Worm (Caenorhabditis elegans): Measurements from ENCODE around the gene oat-1.

Gene oat-1

DNA sequence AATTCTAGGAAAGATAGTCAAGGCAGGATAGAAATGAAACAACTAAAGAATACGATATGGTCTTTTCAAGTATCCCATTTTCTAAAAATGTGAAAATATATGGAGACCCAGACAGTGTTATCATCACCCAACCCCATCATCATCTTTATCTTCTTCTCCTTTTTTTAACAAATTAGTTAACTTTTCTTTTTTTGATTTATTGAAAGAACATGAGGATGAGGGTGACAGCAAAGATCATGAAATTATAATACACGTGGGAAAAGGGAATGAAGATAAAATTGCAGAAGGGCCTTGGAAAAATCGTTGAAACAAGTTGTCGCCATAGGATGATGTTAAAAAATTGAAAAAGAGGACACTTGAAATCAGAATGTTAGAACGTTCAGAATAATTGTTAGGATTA lies 8.2 kb downstream of the oat-1 start:
- no peak for TF ChIP-seq elt-2 (tag; optimal IDR thresholded peaks at IDR 0.05)
- no peak for TF ChIP-seq mdl-1 (tag; optimal IDR thresholded peaks at IDR 0.05)
- TF ChIP-seq elt-1 (tag; optimal IDR thresholded peaks at IDR 0.05): no peak
- no peak for TF ChIP-seq daf-12 (tag; optimal IDR thresholded peaks at IDR 0.05)
- no peak for TF ChIP-seq nhr-28 (tag; optimal IDR thresholded peaks at IDR 0.05)
- no peak for TF ChIP-seq lsy-12 (tag; optimal IDR thresholded peaks at IDR 0.05)
- no peak for TF ChIP-seq fos-1 (tag; optimal IDR thresholded peaks at IDR 0.05)
- TF ChIP-seq nhr-43 (tag; optimal IDR thresholded peaks at IDR 0.05; ENCODE audit: poor library complexity, severe bottlenecking): no peak

DNA sequence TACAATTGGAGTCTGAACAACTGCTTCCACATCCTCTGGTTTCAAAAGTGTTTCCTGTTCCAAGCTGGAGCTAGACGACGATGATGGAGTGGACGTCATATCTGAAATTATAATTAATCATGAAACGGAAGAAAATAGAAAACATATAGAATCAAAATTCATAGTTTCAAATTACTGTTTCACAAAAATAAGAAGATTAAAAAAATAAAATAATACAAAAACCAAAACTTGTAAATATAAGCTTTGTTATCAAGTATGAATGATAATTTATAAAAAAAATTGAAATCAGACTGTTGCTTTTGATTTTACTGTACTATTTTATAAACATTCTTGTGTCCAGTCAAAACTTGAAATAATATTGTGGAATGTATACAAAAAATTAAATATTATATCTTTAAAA lies 8.7 kb downstream of the oat-1 start, which contains the start of gene str-176:
TSS of gene str-176 (minus strand) at position 101 of the 400 bp plus-strand sequence.
- no peak for TF ChIP-seq nhr-25 (tag; optimal IDR thresholded peaks at IDR 0.05)
- TF ChIP-seq lsy-12 (tag; optimal IDR thresholded peaks at IDR 0.05): no peak
- TF ChIP-seq nhr-77 (tag; optimal IDR thresholded peaks at IDR 0.05): no peak
- no peak for TF ChIP-seq ztf-11 (tag; optimal IDR thresholded peaks at IDR 0.05)
- no peak for TF ChIP-seq mml-1 (tag; optimal IDR thresholded peaks at IDR 0.05)
- no peak for TF ChIP-seq R02D3.7 (tag; optimal IDR thresholded peaks at IDR 0.05)
- no peak for TF ChIP-seq jun-1 (tag; optimal IDR thresholded peaks at IDR 0.05)
- TF ChIP-seq fkh-2 (tag; optimal IDR thresholded peaks at IDR 0.05): no peak
- TF ChIP-seq pha-4 (tag; optimal IDR thresholded peaks at IDR 0.05): no peak
- TF ChIP-seq nhr-76 (tag; optimal IDR thresholded peaks at IDR 0.05): no peak
- no peak for TF ChIP-seq ceh-9 (tag; optimal IDR thresholded peaks at IDR 0.05)
- TF ChIP-seq nhr-23 (tag; optimal IDR thresholded peaks at IDR 0.05): no peak
- no peak for TF ChIP-seq skn-1 (tag; optimal IDR thresholded peaks at IDR 0.05)

DNA sequence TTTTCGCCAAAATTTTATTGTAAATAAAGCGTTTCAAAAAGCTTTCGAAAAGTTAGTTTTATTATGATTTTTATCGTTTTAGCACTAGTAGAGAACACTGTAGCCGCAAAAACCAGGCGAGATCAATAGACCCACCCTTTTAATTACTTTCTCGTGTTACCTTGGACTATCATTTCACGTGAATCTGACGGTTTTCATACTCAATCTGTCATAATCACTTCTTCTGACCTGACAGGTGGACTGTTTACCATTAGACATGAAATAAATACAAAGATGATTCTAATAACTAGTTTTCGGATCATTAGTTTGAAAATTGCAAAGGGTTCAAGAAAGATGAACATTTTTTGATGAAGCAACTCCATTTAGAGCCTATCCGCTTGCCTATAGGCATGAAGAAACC lies 9.3 kb downstream of the oat-1 start:
- TF ChIP-seq mdl-1 (tag; optimal IDR thresholded peaks at IDR 0.05): peak; percentile 37
- TF ChIP-seq ztf-11 (tag; optimal IDR thresholded peaks at IDR 0.05): no peak
- TF ChIP-seq sea-2 (GFP tag; optimal IDR thresholded peaks at IDR 0.05): no peak
- TF ChIP-seq ceh-82 (tag; optimal IDR thresholded peaks at IDR 0.05): no peak
- TF ChIP-seq egl-27 (tag; optimal IDR thresholded peaks at IDR 0.05): peak; percentile 41
- no peak for TF ChIP-seq unc-39 (tag; optimal IDR thresholded peaks at IDR 0.05)
- peak; percentile 80 for TF ChIP-seq unc-62 (GFP tag; optimal IDR thresholded peaks at IDR 0.05)
- TF ChIP-seq nhr-23 (tag; optimal IDR thresholded peaks at IDR 0.05): peak; percentile 70
- no peak for TF ChIP-seq nhr-12 (tag; optimal IDR thresholded peaks at IDR 0.05)
- TF ChIP-seq skn-1 (tag; optimal IDR thresholded peaks at IDR 0.05): no peak
- no peak for TF ChIP-seq egl-5 (tag; optimal IDR thresholded peaks at IDR 0.05)
- no peak for TF ChIP-seq nhr-77 (tag; optimal IDR thresholded peaks at IDR 0.05)
- no peak for TF ChIP-seq aly-2 (tag; optimal IDR thresholded peaks at IDR 0.05)
- TF ChIP-seq lsy-12 (tag; optimal IDR thresholded peaks at IDR 0.05): no peak
- no peak for TF ChIP-seq lin-39 (tag; optimal IDR thresholded peaks at IDR 0.05)
- no peak for TF ChIP-seq ceh-16 (tag; optimal IDR thresholded peaks at IDR 0.05)
- no peak for TF ChIP-seq daf-12 (tag; optimal IDR thresholded peaks at IDR 0.05)
- no peak for TF ChIP-seq nhr-67 (tag; optimal IDR thresholded peaks at IDR 0.05)
- TF ChIP-seq snpc-4 (tag; optimal IDR thresholded peaks at IDR 0.05): no peak
- no peak for TF ChIP-seq fkh-2 (tag; optimal IDR thresholded peaks at IDR 0.05)
- peak; percentile 11 for TF ChIP-seq nhr-43 (tag; optimal IDR thresholded peaks at IDR 0.05; ENCODE audit: poor library complexity, severe bottlenecking)
- TF ChIP-seq nhr-76 (tag; optimal IDR thresholded peaks at IDR 0.05): no peak
- TF ChIP-seq nhr-11 (tag; optimal IDR thresholded peaks at IDR 0.05): no peak
- TF ChIP-seq ama-1 (optimal IDR thresholded peaks at IDR 0.05): no peak
- no peak for TF ChIP-seq elt-2 (tag; optimal IDR thresholded peaks at IDR 0.05)
- TF ChIP-seq nhr-25 (tag; optimal IDR thresholded peaks at IDR 0.05): peak; percentile 64

DNA sequence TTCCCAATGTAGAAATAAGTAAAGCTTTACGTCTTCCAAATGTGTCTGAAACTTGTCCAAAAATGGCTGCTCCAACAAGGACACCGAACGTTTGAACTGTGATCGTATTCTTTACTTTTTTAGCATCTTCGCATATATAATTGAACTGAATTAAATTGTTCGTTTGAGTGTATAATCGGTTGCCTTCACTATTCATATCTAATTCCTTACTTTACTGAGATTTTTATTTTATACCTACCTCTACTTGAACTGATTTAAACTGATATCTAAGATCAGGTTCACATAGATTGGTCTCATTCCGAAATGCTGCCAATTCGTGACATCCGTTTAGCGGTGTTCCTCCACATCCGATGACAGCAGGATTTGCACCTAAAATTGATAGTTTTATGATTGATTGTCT lies 10.0 kb downstream of the oat-1 start:
- TF ChIP-seq nhr-237 (tag; optimal IDR thresholded peaks at IDR 0.05): no peak
- no peak for TF ChIP-seq lsy-12 (tag; optimal IDR thresholded peaks at IDR 0.05)
- no peak for TF ChIP-seq skn-1 (tag; optimal IDR thresholded peaks at IDR 0.05)
- TF ChIP-seq eor-1 (tag; optimal IDR thresholded peaks at IDR 0.05): no peak

DNA sequence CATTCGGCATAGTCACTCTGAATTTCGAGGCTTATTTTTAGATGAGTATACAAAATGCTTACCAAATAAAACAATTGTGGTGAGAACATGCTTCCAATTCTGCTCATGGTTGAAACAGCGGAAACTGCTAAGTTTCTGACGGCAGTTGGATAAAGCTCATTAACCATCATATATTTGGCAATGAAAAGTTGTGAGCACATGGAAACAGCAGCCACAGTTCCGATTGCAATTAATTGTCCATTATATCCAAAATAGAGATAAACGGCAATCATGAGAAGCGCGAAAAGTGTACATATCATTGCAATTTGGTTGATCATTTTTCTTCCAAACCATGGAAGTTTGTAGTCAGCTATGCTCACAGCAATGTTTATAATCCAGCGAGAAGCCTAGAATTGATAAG lies 11.2 kb downstream of the oat-1 start:
- no peak for TF ChIP-seq ceh-9 (tag; optimal IDR thresholded peaks at IDR 0.05)
- no peak for TF ChIP-seq nhr-11 (tag; optimal IDR thresholded peaks at IDR 0.05)
- no peak for TF ChIP-seq pqm-1 (tag; optimal IDR thresholded peaks at IDR 0.05)
- no peak for TF ChIP-seq nhr-23 (tag; optimal IDR thresholded peaks at IDR 0.05)
- no peak for TF ChIP-seq ceh-16 (tag; optimal IDR thresholded peaks at IDR 0.05)
- no peak for TF ChIP-seq fkh-2 (tag; optimal IDR thresholded peaks at IDR 0.05)
- TF ChIP-seq tbx-2 (tag; optimal IDR thresholded peaks at IDR 0.05): no peak
- no peak for TF ChIP-seq elt-2 (tag; optimal IDR thresholded peaks at IDR 0.05)
- no peak for TF ChIP-seq pha-4 (tag; optimal IDR thresholded peaks at IDR 0.05)
- TF ChIP-seq zag-1 (tag; optimal IDR thresholded peaks at IDR 0.05): no peak
- TF ChIP-seq ztf-11 (tag; optimal IDR thresholded peaks at IDR 0.05): no peak
- no peak for TF ChIP-seq fos-1 (tag; optimal IDR thresholded peaks at IDR 0.05)
- TF ChIP-seq nhr-76 (tag; optimal IDR thresholded peaks at IDR 0.05): no peak
- no peak for TF ChIP-seq lsy-12 (tag; optimal IDR thresholded peaks at IDR 0.05)
- TF ChIP-seq nhr-28 (tag; optimal IDR thresholded peaks at IDR 0.05): no peak
- no peak for TF ChIP-seq nhr-43 (tag; optimal IDR thresholded peaks at IDR 0.05; ENCODE audit: poor library complexity, severe bottlenecking)
- TF ChIP-seq nhr-12 (tag; optimal IDR thresholded peaks at IDR 0.05): no peak

Measured in whole organism, L3 larva.